Worm (Caenorhabditis elegans) whole organism, mixed stage, embryonic: ENCODE results near the gene C45G9.14.
"Not testable (repeated sequence)": the region's sequence is repeated elsewhere in the genome, so short reads cannot be mapped to it uniquely, and the experiment has no call there.

Experiments
- M03D4.4 ChIP-seq: sonication (generic microtip); optimal IDR thresholded peaks from 2 replicates; lab custom pipeline; 2017; ENCODE audit warnings: mild to moderate bottlenecking, missing genetic modification characterization, missing compliant biosample characterization
- ceh-39 ChIP-seq: fragments of 150-350 bp; optimal IDR thresholded peaks from 2 replicates; lab custom pipeline; 2014; ENCODE audit warnings: missing biosample characterization, missing genetic modification characterization
- ces-1 ChIP-seq: fragments of 150-350 bp; optimal IDR thresholded peaks from 2 replicates; lab custom pipeline; 2014; ENCODE audit warnings: missing biosample characterization, missing genetic modification reagents, missing genetic modification characterization
- lsy-2 ChIP-seq: fragments of 150-350 bp; optimal IDR thresholded peaks from 2 replicates; lab custom pipeline; 2014; ENCODE audit warnings: missing biosample characterization, missing genetic modification characterization
- mab-5 ChIP-seq: fragments of 150-350 bp; optimal IDR thresholded peaks from 2 replicates; lab custom pipeline; 2014; ENCODE audit warnings: missing biosample characterization, missing genetic modification characterization
- nhr-237 ChIP-seq: fragments of 150-350 bp; optimal IDR thresholded peaks from 2 replicates; lab custom pipeline; 2014; ENCODE audit warnings: missing biosample characterization, missing genetic modification characterization
- nhr-28 ChIP-seq: fragments of 150-350 bp; optimal IDR thresholded peaks from 2 replicates; lab custom pipeline; 2014; ENCODE audit warnings: missing biosample characterization, missing genetic modification characterization
- sptf-1 ChIP-seq: sonication (generic microtip); optimal IDR thresholded peaks from 2 replicates; lab custom pipeline; 2017; ENCODE audit warnings: mild to moderate bottlenecking, missing genetic modification characterization, moderate library complexity, missing compliant biosample characterization
- unc-39 ChIP-seq: fragments of 150-350 bp; optimal IDR thresholded peaks from 2 replicates; lab custom pipeline; 2014; ENCODE audit warnings: missing biosample characterization, missing genetic modification characterization
- unc-62 ChIP-seq: fragments of 150-350 bp; optimal IDR thresholded peaks from 2 replicates; lab custom pipeline; 2014; ENCODE audit warnings: missing biosample characterization, missing genetic modification reagents, missing genetic modification characterization
- zip-8 ChIP-seq: fragments of 150-350 bp; optimal IDR thresholded peaks from 2 replicates; lab custom pipeline; 2014; ENCODE audit warnings: missing biosample characterization, missing genetic modification characterization
- ztf-11 ChIP-seq: fragments of 150-350 bp; optimal IDR thresholded peaks from 2 replicates; lab custom pipeline; 2014; ENCODE audit warnings: missing biosample characterization, missing genetic modification characterization

- TF ChIP-seq nhr-28 (tag; lab: Kevin White, UChicago); zip-8 (tag; lab: Kevin White, UChicago); ces-1 (GFP tag; lab: Kevin White, UChicago); mab-5 (tag; lab: Kevin White, UChicago); ceh-39 (tag; lab: Kevin White, UChicago): not testable (repeated sequence)
- TF ChIP-seq nhr-237 (peak; percentile 64), lsy-2 (peak; percentile 63), unc-39 (tag; lab: Kevin White, UChicago) (peak; percentile 1), unc-62 (GFP tag; lab: Kevin White, UChicago) (peak; percentile 44), M03D4.4 (tag; lab: Kevin White, UChicago) (peak; percentile 91), sptf-1 (tag; lab: Kevin White, UChicago) (peak; percentile 94), ztf-11 (tag; lab: Kevin White, UChicago) (peak; percentile 70)
Measured at ce11 chrIII:5031375-5031836, 13.4 kb upstream of the C45G9.14 start.
